Fruit fly (Drosophila melanogaster): ENCODE measurements around the gene CG34298.

Gene CG34298

DNA sequence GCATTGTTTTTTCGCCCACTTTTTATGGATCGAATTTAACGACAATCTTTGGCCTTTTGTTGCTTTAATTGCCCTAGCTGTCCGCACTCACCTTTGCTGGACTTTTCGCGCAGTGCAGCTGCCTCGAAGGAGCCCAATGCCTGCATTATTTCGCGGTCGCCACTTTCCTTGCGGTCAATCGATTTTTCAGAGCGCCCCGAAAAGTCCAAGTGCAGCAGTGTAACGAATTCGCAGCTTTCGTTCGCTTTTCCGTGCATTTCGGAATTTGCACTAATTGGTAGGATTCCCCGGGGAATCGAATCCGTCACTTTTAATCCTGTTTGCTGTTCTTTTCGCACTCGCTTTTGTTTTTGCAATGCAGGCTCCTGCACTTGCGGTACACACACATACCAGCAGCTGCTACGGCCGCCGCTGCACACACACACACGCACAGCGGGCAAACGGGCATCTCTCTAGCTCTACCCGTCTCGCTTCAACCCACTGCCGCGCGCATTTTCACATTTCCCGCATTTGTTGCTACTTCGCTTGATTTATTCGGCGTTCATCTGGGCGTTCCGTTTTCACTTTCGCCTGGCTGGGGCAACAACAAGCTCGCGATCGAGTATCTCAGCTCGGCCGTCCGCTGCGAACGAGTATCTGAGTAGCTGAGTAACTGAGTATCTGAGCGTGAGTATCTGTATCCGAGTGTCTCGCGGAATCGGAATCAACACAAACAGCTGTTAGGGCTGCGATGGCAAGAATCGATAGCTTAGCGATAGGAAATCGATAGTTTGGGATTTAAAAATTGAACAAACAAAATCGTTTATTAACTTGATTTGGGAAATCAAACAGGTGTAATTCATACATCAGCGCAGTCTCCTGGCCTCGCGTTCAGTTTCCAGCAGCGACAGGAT is 22.2 kb downstream of the CG34298 start, which contains the start of gene Mgat2:
Gene Mgat2 (minus strand): TSS at position 663 of the 893 bp plus-strand sequence.
- TF ChIP-seq Pif1A (GFP tag; optimal IDR thresholded peaks at IDR 0.05) (no peak), fd96Ca (GFP tag; IDR thresholded peaks at IDR 0.05) (no peak), CG32121 (GFP tag; IDR thresholded peaks at IDR 0.05) (no peak; the same call in 1 of the 2 replicates), CG4496 (GFP tag; IDR thresholded peaks at IDR 0.05) (peak; percentile 61; the same call in 2 of the 3 replicates), CG12605 (GFP tag; IDR thresholded peaks at IDR 0.05) (peak; percentile 47), CG17806 (tag; optimal IDR thresholded peaks at IDR 0.05) (peak; percentile 2), EcR (GFP tag; optimal IDR thresholded peaks at IDR 0.05) (no peak), Snoo (tag; optimal IDR thresholded peaks at IDR 0.05) (peak; percentile 17), CG13204 (GFP tag; optimal IDR thresholded peaks at IDR 0.05) (peak; percentile 98), Ets98B (GFP tag; IDR thresholded peaks at IDR 0.05) (peak; percentile 65; the same call in 1 of the 2 replicates)

DNA sequence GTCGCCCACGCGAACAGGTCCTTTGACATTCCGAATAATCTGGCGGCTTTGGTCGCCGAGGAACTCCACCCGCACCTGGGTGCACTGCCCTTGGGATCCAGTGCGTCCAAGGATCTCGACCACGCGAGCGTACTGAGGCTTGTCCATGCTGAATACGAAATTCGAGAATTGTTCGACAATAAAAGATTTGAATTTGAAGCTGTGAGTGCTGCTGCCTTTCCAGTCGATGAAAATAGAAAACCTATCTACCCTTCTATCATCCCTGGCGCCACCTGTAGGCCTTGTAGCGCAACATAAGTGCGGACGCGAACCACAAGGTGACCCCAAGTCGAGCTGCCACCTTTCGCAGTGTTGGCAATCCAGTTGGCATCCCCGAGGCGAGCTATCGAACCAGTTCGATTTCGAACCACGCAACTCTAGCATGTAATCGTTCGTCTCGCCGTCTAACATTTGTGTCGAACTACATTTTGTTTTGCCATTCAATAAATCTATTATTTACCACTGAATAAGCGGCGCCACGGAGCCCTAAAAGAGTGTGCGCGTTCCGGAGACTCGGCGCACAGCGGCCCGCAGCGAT is 22.9 kb downstream of the CG34298 start, which contains the start of the genes RpS28a and Axn:
Gene RpS28a (minus strand): TSS at position 197 of the 577 bp plus-strand sequence.
Gene Axn (plus strand): TSS at position 391 of the 577 bp plus-strand sequence.
- peak; percentile 93 for TF ChIP-seq EcR (GFP tag; optimal IDR thresholded peaks at IDR 0.05)
- no peak for TF ChIP-seq CG14655 (GFP tag; optimal IDR thresholded peaks at IDR 0.05)
- no peak for TF ChIP-seq Snoo (tag; optimal IDR thresholded peaks at IDR 0.05)
- TF ChIP-seq gl (tag; optimal IDR thresholded peaks at IDR 0.05), result no peak
- TF ChIP-seq CG12605 (GFP tag; IDR thresholded peaks at IDR 0.05), result no peak
- TF ChIP-seq Pif1A (GFP tag; optimal IDR thresholded peaks at IDR 0.05), result no peak

- TF ChIP-seq CG14655 (GFP tag; optimal IDR thresholded peaks at IDR 0.05), result no peak
- TF ChIP-seq CG8159 (tag; optimal IDR thresholded peaks at IDR 0.05), result no peak
- no peak for TF ChIP-seq Pif1B (GFP tag; optimal IDR thresholded peaks at IDR 0.05)
Observed at dm6 chr3R:30023445-30023844, 23.9 kb downstream of the CG34298 start.

- TF ChIP-seq CG13204 (GFP tag; optimal IDR thresholded peaks at IDR 0.05) (no peak), D1 (tag; optimal IDR thresholded peaks at IDR 0.05) (no peak), CG17806 (tag; optimal IDR thresholded peaks at IDR 0.05) (no peak), Ets98B (GFP tag; IDR thresholded peaks at IDR 0.05) (no peak), CG15710 (tag; optimal IDR thresholded peaks at IDR 0.05) (no peak), rn (GFP tag; IDR thresholded peaks at IDR 0.05) (no peak), Pif1B (GFP tag; optimal IDR thresholded peaks at IDR 0.05) (no peak), CG8301 (tag; optimal IDR thresholded peaks at IDR 0.05) (no peak), CG4496 (GFP tag; IDR thresholded peaks at IDR 0.05) (no peak), EcR (GFP tag; optimal IDR thresholded peaks at IDR 0.05) (no peak), CG8159 (tag; optimal IDR thresholded peaks at IDR 0.05) (no peak), CG32121 (GFP tag; IDR thresholded peaks at IDR 0.05) (no peak), CG9948 (tag; optimal IDR thresholded peaks at IDR 0.05) (no peak), gl (tag; optimal IDR thresholded peaks at IDR 0.05) (no peak), Snoo (tag; optimal IDR thresholded peaks at IDR 0.05) (no peak), CG10348 (GFP tag; IDR thresholded peaks at IDR 0.05) (no peak), CG12605 (GFP tag; IDR thresholded peaks at IDR 0.05) (no peak), Pif1A (GFP tag; optimal IDR thresholded peaks at IDR 0.05) (no peak), CG34367 (tag; optimal IDR thresholded peaks at IDR 0.05) (no peak), CG14655 (GFP tag; optimal IDR thresholded peaks at IDR 0.05) (no peak)
Observed at dm6 chr3R:30030061-30030460, 30.5 kb downstream of the CG34298 start.

dm6 chr3R:30032281-30032680 is 32.7 kb downstream of the CG34298 start:
- TF ChIP-seq gl (tag; optimal IDR thresholded peaks at IDR 0.05), result no peak

DNA sequence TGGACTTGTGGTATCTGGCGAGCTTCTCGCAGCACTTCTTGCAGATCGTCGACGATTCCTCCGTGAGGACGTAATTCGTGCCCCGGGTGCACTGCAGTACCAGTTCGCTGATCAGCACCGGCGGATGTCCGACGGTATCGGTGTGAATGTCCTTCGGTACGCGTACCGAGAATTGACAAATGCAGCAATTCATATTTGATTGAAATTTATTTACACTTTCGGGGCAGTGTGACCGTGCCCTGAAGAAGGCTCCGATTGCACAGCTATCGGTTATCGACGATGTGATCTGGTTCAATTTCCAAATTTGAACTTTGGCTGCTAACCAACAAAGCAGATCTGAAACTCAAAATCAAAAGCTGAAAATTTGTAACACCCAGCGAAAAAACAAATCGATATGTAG is 37.0 kb downstream of the CG34298 start, which contains the start of gene ZIPIC:
Gene ZIPIC (minus strand): TSS at position 262 of the 400 bp plus-strand sequence.
- no peak for TF ChIP-seq CG4496 (GFP tag; IDR thresholded peaks at IDR 0.05)
- no peak for TF ChIP-seq Pif1A (GFP tag; optimal IDR thresholded peaks at IDR 0.05)
- TF ChIP-seq CG13204 (GFP tag; optimal IDR thresholded peaks at IDR 0.05), result no peak
- TF ChIP-seq CG34367 (tag; optimal IDR thresholded peaks at IDR 0.05), result no peak
- no peak for TF ChIP-seq CG9948 (tag; optimal IDR thresholded peaks at IDR 0.05)
- no peak for TF ChIP-seq CG15710 (tag; optimal IDR thresholded peaks at IDR 0.05)
- TF ChIP-seq Snoo (tag; optimal IDR thresholded peaks at IDR 0.05), result no peak
- no peak for TF ChIP-seq CG8159 (tag; optimal IDR thresholded peaks at IDR 0.05)
- no peak for TF ChIP-seq CG8301 (tag; optimal IDR thresholded peaks at IDR 0.05)
- no peak for TF ChIP-seq CG12605 (GFP tag; IDR thresholded peaks at IDR 0.05)
- TF ChIP-seq Pif1B (GFP tag; optimal IDR thresholded peaks at IDR 0.05), result no peak
- TF ChIP-seq rn (GFP tag; IDR thresholded peaks at IDR 0.05), result no peak
- TF ChIP-seq EcR (GFP tag; optimal IDR thresholded peaks at IDR 0.05), result no peak
- TF ChIP-seq D1 (tag; optimal IDR thresholded peaks at IDR 0.05), result no peak
- no peak for TF ChIP-seq CG17806 (tag; optimal IDR thresholded peaks at IDR 0.05)
- TF ChIP-seq gl (tag; optimal IDR thresholded peaks at IDR 0.05), result no peak
- no peak for TF ChIP-seq fd96Ca (GFP tag; IDR thresholded peaks at IDR 0.05)
- TF ChIP-seq Ets98B (GFP tag; IDR thresholded peaks at IDR 0.05), result no peak
- TF ChIP-seq CG10348 (GFP tag; IDR thresholded peaks at IDR 0.05), result no peak
- no peak for TF ChIP-seq CG14655 (GFP tag; optimal IDR thresholded peaks at IDR 0.05)

Measured in whole organism, pupa.